Fruit fly (Drosophila melanogaster) whole organism, wandering third instar larva: ENCODE measurements around the gene CG32639.

ENCODE experiments used
- Abd-B ChIP-seq: fragments of >200 bp; optimal IDR thresholded peaks from 2 replicates; lab custom pipeline; 2017; ENCODE audit warnings: missing biosample characterization, missing genetic modification characterization
- Hr83 ChIP-seq: fragments of 200-300 bp; sonication (Bioruptor generic); optimal IDR thresholded peaks from 2 replicates; lab custom pipeline; 2016; ENCODE audit warnings: missing biosample characterization, mild to moderate bottlenecking, missing genetic modification characterization, moderate library complexity; ENCODE audit not compliant: poor library complexity, severe bottlenecking
- Mio ChIP-seq: sonication (Bioruptor generic); optimal IDR thresholded peaks from 2 replicates; lab custom pipeline; 2016; ENCODE audit warnings: missing biosample characterization, missing genetic modification characterization
- Rel ChIP-seq, 2 experiments: fragments of 200-800 bp; sonication (Bioruptor generic) in 1 of 2; optimal IDR thresholded peaks; 2 replicates in 1 of 2; 3 replicates in 1 of 2; lab custom pipeline; 2016 to 2019; ENCODE audit warnings: mild to moderate bottlenecking in 2 of 2, missing biosample characterization in 2 of 2, missing genetic modification characterization in 2 of 2, moderate library complexity in 1 of 2
- foxo ChIP-seq, 2 experiments: fragments of 200-800 bp; sonication (Bioruptor generic); optimal IDR thresholded peaks; 2 replicates in 1 of 2; 3 replicates in 1 of 2; lab custom pipeline; 2016 to 2017; ENCODE audit warnings: missing biosample characterization in 2 of 2, missing genetic modification characterization in 2 of 2
- h ChIP-seq: fragments of 200-800 bp; sonication (Bioruptor generic); optimal IDR thresholded peaks from 3 replicates; lab custom pipeline; 2016; ENCODE audit warnings: missing biosample characterization, mild to moderate bottlenecking, missing genetic modification characterization
- lola ChIP-seq: fragments of >200 bp; optimal IDR thresholded peaks from 2 replicates; lab custom pipeline; 2017; ENCODE audit warnings: missing biosample characterization, missing genetic modification characterization
- pan ChIP-seq: fragments of >200 bp; optimal IDR thresholded peaks from 2 replicates; lab custom pipeline; 2017
- psq ChIP-seq: fragments of 200-800 bp; sonication (Bioruptor generic); optimal IDR thresholded peaks from 3 replicates; lab custom pipeline; 2017; ENCODE audit warnings: missing biosample characterization, mild to moderate bottlenecking, missing genetic modification characterization, moderate library complexity
- tai ChIP-seq: sonication (Bioruptor generic); optimal IDR thresholded peaks from 2 replicates; lab custom pipeline; 2016; ENCODE audit warnings: missing biosample characterization, missing genetic modification characterization
- usp ChIP-seq: fragments of >200 bp; optimal IDR thresholded peaks from 2 replicates; lab custom pipeline; 2017; ENCODE audit warnings: missing biosample characterization, missing genetic modification characterization

- no peak for TF ChIP-seq Rel (GFP tag; optimal IDR thresholded peaks at IDR 0.05; lab: Kevin White, UChicago)
- no peak for TF ChIP-seq Rel (tag; optimal IDR thresholded peaks at IDR 0.05; lab: Kevin White, UChicago)
- TF ChIP-seq Abd-B: no peak
- no peak for TF ChIP-seq psq (GFP tag; lab: Kevin White, UChicago)
- no peak for TF ChIP-seq Hr83 (GFP tag; lab: Kevin White, UChicago)
- no peak for TF ChIP-seq h (GFP tag; lab: Kevin White, UChicago)
- no peak for TF ChIP-seq lola (GFP tag; lab: Kevin White, UChicago)
- TF ChIP-seq Mio: no peak
- no peak for TF ChIP-seq usp
- no peak for TF ChIP-seq pan
- TF ChIP-seq tai (GFP tag; lab: Kevin White, UChicago): no peak
- TF ChIP-seq foxo (GFP tag; optimal IDR thresholded peaks at IDR 0.05; lab: Kevin White, UChicago): no peak
These were observed 42.1 kb downstream of the CG32639 start, which contains the start of gene Coq5 for dm6 chrX:13194249-13194648.
